Fruit fly (Drosophila melanogaster): Measurements from ENCODE around the gene CG4911.

Gene CG4911

DNA sequence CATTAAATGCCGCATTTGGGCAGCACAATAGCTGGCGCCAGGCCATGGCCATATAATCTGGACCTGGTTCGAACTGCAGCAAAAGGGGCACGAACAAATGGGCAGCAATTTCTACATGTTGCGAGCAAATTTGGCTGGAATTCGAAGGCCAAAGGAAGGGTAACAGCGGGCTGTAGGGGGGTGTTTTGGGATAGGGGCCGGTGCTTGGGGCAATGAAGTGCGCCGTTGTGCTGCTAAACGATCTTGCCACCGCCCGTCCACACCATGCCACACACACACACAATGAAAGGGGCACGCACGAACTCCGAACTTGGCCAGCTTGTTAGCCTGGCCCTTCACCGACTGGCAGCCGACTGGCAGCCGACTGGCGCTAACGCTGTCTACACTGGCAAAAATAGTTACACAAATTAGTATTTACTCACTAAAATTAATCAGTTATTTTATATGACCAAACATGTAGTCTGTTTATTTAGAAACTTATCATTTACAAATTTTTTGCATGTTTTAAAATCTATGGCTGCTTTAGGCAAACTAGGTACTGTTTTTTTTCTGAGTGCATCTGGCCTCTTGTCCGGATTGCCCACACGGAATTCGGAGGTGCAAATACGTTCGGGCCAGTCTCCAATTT is 38.4 kb downstream of the CG4911 start:
- no peak for TF ChIP-seq Dif (GFP tag; optimal IDR thresholded peaks at IDR 0.05; ENCODE audit: partially characterized antibody)
- TF ChIP-seq Myc (optimal IDR thresholded peaks at IDR 0.05) = no peak
- no peak for TF ChIP-seq Dfd (GFP tag; optimal IDR thresholded peaks at IDR 0.05)
- TF ChIP-seq dl (GFP tag; optimal IDR thresholded peaks at IDR 0.05; ENCODE audit: insufficient read depth in 1 of 2, partially characterized antibody in 2 of 2) = no peak
- no peak for TF ChIP-seq usp (GFP tag; optimal IDR thresholded peaks at IDR 0.05)
- peak; percentile 70 for TF ChIP-seq CG9705 (GFP tag; optimal IDR thresholded peaks at IDR 0.05)
- TF ChIP-seq OdsH (GFP tag; optimal IDR thresholded peaks at IDR 0.05) = peak; percentile 69
- TF ChIP-seq ey (GFP tag; optimal IDR thresholded peaks at IDR 0.05) = peak; percentile 65
- TF ChIP-seq tai (GFP tag; optimal IDR thresholded peaks at IDR 0.05) = no peak
- no peak for TF ChIP-seq dsf (GFP tag; optimal IDR thresholded peaks at IDR 0.05; ENCODE audit: borderline replicate concordance)
- TF ChIP-seq h (GFP tag; optimal IDR thresholded peaks at IDR 0.05) = peak; percentile 86
- TF ChIP-seq lola (GFP tag; optimal IDR thresholded peaks at IDR 0.05) = no peak
- TF ChIP-seq Sp1 (GFP tag; optimal IDR thresholded peaks at IDR 0.05) = peak; percentile 71
- TF ChIP-seq Hr83 (GFP tag; optimal IDR thresholded peaks at IDR 0.05; ENCODE audit: poor library complexity, severe bottlenecking) = no peak
- peak; percentile 74 for TF ChIP-seq sage (GFP tag; optimal IDR thresholded peaks at IDR 0.05)
- TF ChIP-seq Mio (GFP tag; optimal IDR thresholded peaks at IDR 0.05) = no peak
- peak; percentile 37 for TF ChIP-seq Hnf4 (GFP tag; optimal IDR thresholded peaks at IDR 0.05)
- peak; percentile 39 for TF ChIP-seq Rel (GFP tag; optimal IDR thresholded peaks at IDR 0.05)
- no peak for TF ChIP-seq Rel (tag; optimal IDR thresholded peaks at IDR 0.05)
- TF ChIP-seq Hr78 (GFP tag; optimal IDR thresholded peaks at IDR 0.05) = no peak
- TF ChIP-seq dmrt93B (GFP tag; optimal IDR thresholded peaks at IDR 0.05) = peak; percentile 73
- TF ChIP-seq CG32264 (GFP tag; optimal IDR thresholded peaks at IDR 0.05) = peak; percentile 3
- peak; percentile 42 for TF ChIP-seq brk (GFP tag; optimal IDR thresholded peaks at IDR 0.05)
- peak; percentile 31 for TF ChIP-seq sv (GFP tag; optimal IDR thresholded peaks at IDR 0.05)
- peak in 1 of 2 experiments; percentile 57 for TF ChIP-seq foxo (GFP tag; optimal IDR thresholded peaks at IDR 0.05)
- TF ChIP-seq HLH106 (tag; optimal IDR thresholded peaks at IDR 0.05) = peak; percentile 72
- TF ChIP-seq fru (GFP tag; optimal IDR thresholded peaks at IDR 0.05) = peak; percentile 70
- no peak for TF ChIP-seq N (GFP tag; optimal IDR thresholded peaks at IDR 0.05)
- TF ChIP-seq Abd-B (GFP tag; optimal IDR thresholded peaks at IDR 0.05) = no peak
- TF ChIP-seq Vsx2 (GFP tag; optimal IDR thresholded peaks at IDR 0.05; ENCODE audit: partially characterized antibody) = no peak
- TF ChIP-seq psq (GFP tag; optimal IDR thresholded peaks at IDR 0.05) = peak; percentile 60
- TF ChIP-seq woc (GFP tag; optimal IDR thresholded peaks at IDR 0.05) = peak; percentile 65
- peak; percentile 69 for TF ChIP-seq rgr (GFP tag; optimal IDR thresholded peaks at IDR 0.05)
- no peak for TF ChIP-seq CrebA (GFP tag; optimal IDR thresholded peaks at IDR 0.05; ENCODE audit: borderline replicate concordance)
- no peak for TF ChIP-seq pan (optimal IDR thresholded peaks at IDR 0.05)
- no peak for TF ChIP-seq GATAd (GFP tag; optimal IDR thresholded peaks at IDR 0.05)
- no peak for TF ChIP-seq jim (GFP tag; optimal IDR thresholded peaks at IDR 0.05)
- TF ChIP-seq br (GFP tag; optimal IDR thresholded peaks at IDR 0.05) = peak; percentile 56
- TF ChIP-seq Jra (GFP tag; optimal IDR thresholded peaks at IDR 0.05) = peak; percentile 19

DNA sequence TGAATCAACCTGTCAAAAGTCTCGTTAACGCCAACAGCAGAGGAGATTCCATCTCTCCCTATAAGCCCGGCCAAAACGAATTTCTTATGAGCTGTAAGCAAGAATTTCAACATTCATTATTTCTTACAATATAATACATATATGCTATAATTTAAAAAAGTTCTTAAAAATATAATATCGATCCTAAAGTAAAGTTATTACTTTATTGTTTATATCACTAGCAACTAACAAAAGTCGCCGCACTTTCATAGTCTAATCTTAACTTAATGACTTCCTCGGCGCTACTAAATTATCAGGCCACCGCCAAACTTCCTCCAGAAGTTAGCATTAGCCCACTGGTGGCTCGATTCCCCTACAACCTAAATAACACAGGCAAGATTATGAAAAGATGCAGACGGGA is 39.0 kb downstream of the CG4911 start:
- TF ChIP-seq Jra (GFP tag; optimal IDR thresholded peaks at IDR 0.05) (no peak), Rel (GFP tag; optimal IDR thresholded peaks at IDR 0.05) (no peak), Rel (tag; optimal IDR thresholded peaks at IDR 0.05) (no peak), brk (GFP tag; optimal IDR thresholded peaks at IDR 0.05) (no peak), Dfd (GFP tag; optimal IDR thresholded peaks at IDR 0.05) (no peak), Mio (GFP tag; optimal IDR thresholded peaks at IDR 0.05) (no peak), Vsx2 (GFP tag; optimal IDR thresholded peaks at IDR 0.05; ENCODE audit: partially characterized antibody) (no peak), CG9705 (GFP tag; optimal IDR thresholded peaks at IDR 0.05) (peak; percentile 28), CrebA (GFP tag; optimal IDR thresholded peaks at IDR 0.05; ENCODE audit: borderline replicate concordance) (no peak), HLH106 (tag; optimal IDR thresholded peaks at IDR 0.05) (peak; percentile 81), lola (GFP tag; optimal IDR thresholded peaks at IDR 0.05) (no peak), dl (GFP tag; optimal IDR thresholded peaks at IDR 0.05; ENCODE audit: insufficient read depth in 1 of 2, partially characterized antibody in 2 of 2) (no peak), OdsH (GFP tag; optimal IDR thresholded peaks at IDR 0.05) (peak; percentile 40), CG32264 (GFP tag; optimal IDR thresholded peaks at IDR 0.05) (no peak), Abd-B (GFP tag; optimal IDR thresholded peaks at IDR 0.05) (no peak), Hnf4 (GFP tag; optimal IDR thresholded peaks at IDR 0.05) (no peak), br (GFP tag; optimal IDR thresholded peaks at IDR 0.05) (no peak), psq (GFP tag; optimal IDR thresholded peaks at IDR 0.05) (peak; percentile 20), dsf (GFP tag; optimal IDR thresholded peaks at IDR 0.05; ENCODE audit: borderline replicate concordance) (no peak), Hr83 (GFP tag; optimal IDR thresholded peaks at IDR 0.05; ENCODE audit: poor library complexity, severe bottlenecking) (no peak), rgr (GFP tag; optimal IDR thresholded peaks at IDR 0.05) (peak; percentile 45), usp (GFP tag; optimal IDR thresholded peaks at IDR 0.05) (no peak), woc (GFP tag; optimal IDR thresholded peaks at IDR 0.05) (no peak), GATAd (GFP tag; optimal IDR thresholded peaks at IDR 0.05) (no peak), N (GFP tag; optimal IDR thresholded peaks at IDR 0.05) (no peak), sage (GFP tag; optimal IDR thresholded peaks at IDR 0.05) (peak; percentile 1), tai (GFP tag; optimal IDR thresholded peaks at IDR 0.05) (no peak), Sp1 (GFP tag; optimal IDR thresholded peaks at IDR 0.05) (peak; percentile 76), sv (GFP tag; optimal IDR thresholded peaks at IDR 0.05) (no peak), h (GFP tag; optimal IDR thresholded peaks at IDR 0.05) (peak; percentile 51), jim (GFP tag; optimal IDR thresholded peaks at IDR 0.05) (no peak), fru (GFP tag; optimal IDR thresholded peaks at IDR 0.05) (peak; percentile 53), pan (optimal IDR thresholded peaks at IDR 0.05) (no peak), Hr78 (GFP tag; optimal IDR thresholded peaks at IDR 0.05) (no peak), foxo (GFP tag; optimal IDR thresholded peaks at IDR 0.05) (peak in 1 of 2 experiments; percentile 68), dmrt93B (GFP tag; optimal IDR thresholded peaks at IDR 0.05) (peak; percentile 64), ey (GFP tag; optimal IDR thresholded peaks at IDR 0.05) (peak; percentile 30), Dif (GFP tag; optimal IDR thresholded peaks at IDR 0.05; ENCODE audit: partially characterized antibody) (no peak), Myc (optimal IDR thresholded peaks at IDR 0.05) (no peak)

All from whole organism, wandering third instar larva.